Fruit fly (Drosophila melanogaster) S2 (cell line): ENCODE measurements around the gene emb.

Experiments
- CG8478 ChIP-seq: fragments of >200 bp; optimal IDR thresholded peaks from 2 replicates; lab custom pipeline; 2018
- CTCF ChIP-seq, 2 experiments: fragments of >200 bp; optimal IDR thresholded peaks; 2 replicates each; lab custom pipeline; 2018

emb gene

dm6 chr2L:8403286-8404270 lies at the start of gene emb:
TSS of gene emb (plus strand) at chr2L:8403573.
- TF ChIP-seq CG8478 (no peak), CTCF (optimal IDR thresholded peaks at IDR 0.05; lab: Kevin White, UChicago) (peak; percentile 8 to 46)

- TF ChIP-seq CTCF (optimal IDR thresholded peaks at IDR 0.05; lab: Kevin White, UChicago) (no peak), CG8478 (no peak)
These were observed 48.0 kb upstream of the emb start for dm6 chr2L:8355419-8355818.

DNA sequence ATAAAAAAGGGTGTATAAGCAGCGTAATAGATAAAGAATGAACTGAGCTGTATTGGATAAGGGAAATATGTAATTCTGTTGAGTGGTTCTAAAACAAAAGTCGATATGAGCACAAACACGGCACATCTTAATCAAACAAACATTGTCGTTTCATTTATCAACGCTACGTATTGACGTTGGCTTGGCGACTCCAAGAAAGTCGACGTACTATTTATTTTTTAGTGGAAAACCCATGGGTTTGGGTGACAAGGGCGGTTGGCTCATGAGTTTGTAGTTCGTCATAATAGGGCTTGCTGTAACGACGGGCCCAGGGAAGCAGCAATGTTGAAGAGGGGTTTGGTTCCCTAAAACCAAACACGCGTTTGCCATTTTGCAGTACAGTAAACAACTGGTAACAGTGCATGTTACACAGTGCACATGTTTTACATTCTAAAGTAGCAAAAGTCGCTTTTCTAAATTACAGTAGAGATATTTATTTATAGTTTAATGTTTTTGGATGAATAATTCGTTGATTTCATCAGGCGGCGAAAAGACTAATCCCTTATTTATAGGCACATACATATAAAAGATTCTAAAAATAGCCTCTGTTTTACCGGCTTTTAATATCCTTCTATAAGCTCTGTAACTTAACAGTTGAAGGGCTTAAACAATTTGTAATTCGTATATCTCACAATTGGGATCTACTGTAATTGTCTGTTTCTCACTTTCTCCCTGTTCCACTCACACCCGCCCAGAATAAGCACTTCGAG lies 42.0 kb upstream of the emb start:
- TF ChIP-seq CG8478 (no peak), CTCF (optimal IDR thresholded peaks at IDR 0.05; lab: Kevin White, UChicago) (no peak)

- TF ChIP-seq CG8478 (no peak), CTCF (optimal IDR thresholded peaks at IDR 0.05; lab: Kevin White, UChicago) (no peak)
These were observed 41.0 kb upstream of the emb start, which contains the start of gene CG7627 for dm6 chr2L:8362273-8362954. TSS of gene CG7627 (minus strand) at chr2L:8362469.

DNA sequence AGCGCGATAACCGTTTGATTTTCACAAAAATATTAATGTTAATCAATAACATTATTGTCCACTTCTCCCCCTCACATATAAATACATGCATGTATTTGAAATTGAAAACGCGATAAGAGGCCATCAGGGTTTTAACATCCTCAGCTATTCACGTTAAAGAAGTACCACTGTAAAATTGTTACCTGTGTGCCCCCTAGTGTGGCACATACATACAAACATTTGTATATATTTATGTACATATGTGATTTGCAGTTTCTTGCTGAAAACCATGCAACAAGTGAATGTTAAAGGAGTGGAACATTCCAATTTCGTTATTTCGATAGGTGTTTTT lies 40.5 kb upstream of the emb start:
- TF ChIP-seq CG8478, result no peak

DNA sequence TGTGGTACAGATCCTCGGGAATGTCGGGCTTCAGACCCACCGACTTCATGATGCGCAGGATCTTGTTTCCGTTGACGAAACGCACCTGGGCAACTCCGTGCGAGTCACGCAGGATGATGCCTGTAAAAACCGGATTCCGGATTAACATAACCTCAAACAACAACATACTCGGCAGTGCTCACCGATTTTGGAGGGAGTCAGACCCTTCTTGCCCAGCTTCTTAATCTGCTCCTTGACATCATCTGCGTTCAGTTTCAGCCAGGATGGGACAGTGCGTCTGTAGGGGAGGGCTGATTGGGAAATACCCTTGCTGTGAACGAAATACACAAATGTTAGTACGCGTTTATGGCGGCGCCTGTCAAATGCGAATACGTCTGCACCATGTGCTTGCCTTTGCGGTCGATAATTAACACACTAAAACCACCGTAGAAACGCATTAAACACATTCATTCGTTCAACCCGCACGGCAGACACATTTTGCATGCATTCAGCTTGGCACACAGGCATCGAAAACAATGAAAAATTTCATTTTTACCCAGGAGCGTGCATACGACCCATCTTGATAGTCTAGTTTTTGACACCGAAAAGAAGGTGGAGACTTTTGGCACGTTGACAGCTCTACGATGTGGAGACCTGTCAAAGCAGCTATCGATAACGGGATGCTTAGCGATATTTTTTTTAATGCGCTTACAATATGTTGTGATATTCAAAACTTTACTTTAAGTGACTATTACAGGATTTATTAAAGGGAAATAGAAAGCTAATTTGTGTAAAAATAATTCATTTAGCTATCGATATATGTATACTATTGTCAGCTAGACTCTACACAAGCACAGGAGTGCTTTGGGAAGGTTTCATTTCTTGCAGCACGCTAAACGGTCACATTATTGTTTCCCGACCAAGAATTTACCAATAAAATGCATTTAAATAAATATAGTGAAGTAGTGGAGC lies 39.1 kb upstream of the emb start, which contains the start of the genes RpS13 and CSN8:
TSS of gene RpS13 (minus strand) at position 657 of the 951 bp plus-strand sequence.
TSS of gene CSN8 (plus strand) at position 850 of the 951 bp plus-strand sequence.
- TF ChIP-seq CTCF (optimal IDR thresholded peaks at IDR 0.05; lab: Kevin White, UChicago), result no peak
- TF ChIP-seq CG8478, result no peak

- no peak for TF ChIP-seq CTCF (optimal IDR thresholded peaks at IDR 0.05; lab: Kevin White, UChicago)
- no peak for TF ChIP-seq CG8478
These were observed 37.4 kb upstream of the emb start, which contains the start of gene Pp2A-29B for dm6 chr2L:8365701-8366643. TSS of gene Pp2A-29B (plus strand) at chr2L:8366038.

DNA sequence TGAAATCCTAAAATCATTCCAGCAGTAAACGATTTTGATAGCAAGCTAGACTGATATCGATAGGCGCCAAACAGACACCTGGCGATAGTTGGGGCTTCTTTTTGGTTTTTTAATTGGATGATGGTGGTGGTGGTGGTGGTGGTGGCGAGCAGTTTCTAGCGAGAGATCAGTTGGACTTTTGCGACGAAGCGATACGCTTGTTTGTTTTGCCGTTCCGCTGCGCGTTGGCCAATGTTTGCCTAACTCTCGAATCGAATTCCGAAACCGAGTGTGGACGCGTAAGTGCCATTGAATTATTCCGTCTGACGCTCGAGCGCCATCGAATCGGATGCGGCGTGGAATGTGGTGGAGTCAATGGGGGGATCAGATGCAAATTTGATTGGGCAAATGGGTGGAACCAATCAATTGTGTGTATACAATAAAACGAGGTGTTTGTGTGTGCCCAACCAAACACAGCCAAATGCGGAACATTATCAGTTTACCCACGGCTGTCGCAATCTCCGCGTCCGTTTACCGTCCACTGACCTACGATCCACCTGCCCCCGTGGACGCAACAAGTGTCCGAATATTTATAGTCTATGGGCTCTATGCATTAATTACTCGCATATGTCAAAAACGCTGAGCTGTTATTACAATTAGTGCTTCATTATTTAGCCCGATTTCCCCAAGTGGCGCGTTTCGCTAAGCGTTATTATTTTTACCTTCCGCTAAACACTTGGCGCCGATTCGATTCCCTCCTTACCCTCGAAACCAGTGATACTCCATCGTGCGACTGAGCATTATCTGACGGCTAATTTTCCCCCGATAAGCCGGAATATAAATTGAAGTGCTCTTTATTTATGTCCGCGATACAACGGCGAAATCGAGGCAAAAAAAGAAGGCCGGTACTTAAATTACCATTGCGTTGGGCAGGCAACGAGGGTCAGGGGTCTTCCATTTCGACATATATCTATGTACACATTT lies 32.7 kb upstream of the emb start, which contains the start of gene CG17292:
TSS of gene CG17292 (plus strand) at position 91 of the 963 bp plus-strand sequence.
- TF ChIP-seq CG8478, result no peak

- no peak for TF ChIP-seq CTCF (optimal IDR thresholded peaks at IDR 0.05; lab: Kevin White, UChicago)
- TF ChIP-seq CG8478, result no peak
These were observed 31.9 kb upstream of the emb start for dm6 chr2L:8371354-8371937.

DNA sequence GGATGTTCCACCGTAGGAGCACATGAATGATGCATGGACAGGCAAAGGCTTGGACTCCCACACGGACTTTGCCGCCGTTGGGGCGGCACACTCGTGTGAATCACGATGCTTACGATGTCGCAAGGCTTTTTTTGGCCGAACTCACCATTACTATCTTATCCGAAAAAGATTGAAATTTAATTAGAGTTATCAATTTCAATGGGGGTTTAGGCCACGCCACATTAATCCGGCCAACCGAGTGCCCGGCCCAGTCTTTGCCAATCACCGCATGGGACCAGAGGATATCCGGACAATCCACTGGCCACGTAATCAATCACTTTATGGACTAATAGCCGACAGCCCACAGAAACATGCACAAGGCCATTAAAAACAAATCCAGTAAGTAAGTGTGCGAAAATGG lies 31.1 kb upstream of the emb start:
- no peak for TF ChIP-seq CG8478
- no peak for TF ChIP-seq CTCF (optimal IDR thresholded peaks at IDR 0.05; lab: Kevin White, UChicago)

dm6 chr2L:8374235-8374634 lies 29.1 kb upstream of the emb start, which contains the start of gene Wdr82:
TSS of gene Wdr82 (plus strand) at chr2L:8374461.
- TF ChIP-seq CG8478 (no peak), CTCF (optimal IDR thresholded peaks at IDR 0.05; lab: Kevin White, UChicago) (no peak)

dm6 chr2L:8376717-8377116 lies 26.7 kb upstream of the emb start, which contains the start of the genes CG13390 and CG17294:
TSS of gene CG13390 (minus strand) at chr2L:8376797.
TSS of gene CG17294 (plus strand) at chr2L:8377035.
- TF ChIP-seq CG8478, result no peak
- TF ChIP-seq CTCF (optimal IDR thresholded peaks at IDR 0.05; lab: Kevin White, UChicago), result no peak
